Worm (Caenorhabditis elegans) whole organism, late embryonic: ENCODE measurements around the gene F31F4.1.

ENCODE experiments used
- C38D4.7 ChIP-seq: fragments of 200-800 bp; sonication (Bioruptor generic); optimal IDR thresholded peaks from 2 replicates; lab custom pipeline; 2018; ENCODE audit warnings: mild to moderate bottlenecking, missing genetic modification characterization, moderate library complexity, missing compliant biosample characterization
- K02D7.2 ChIP-seq: sonication (generic microtip); optimal IDR thresholded peaks from 2 replicates; lab custom pipeline; 2017; ENCODE audit warnings: mild to moderate bottlenecking, missing genetic modification characterization, missing compliant biosample characterization
- Y22D7AL.16 ChIP-seq: sonication (generic microtip); optimal IDR thresholded peaks from 2 replicates; lab custom pipeline; 2016; ENCODE audit warnings: missing genetic modification characterization, missing compliant biosample characterization
- ama-1 ChIP-seq: fragments of 150-350 bp; optimal IDR thresholded peaks from 2 replicates; lab custom pipeline; 2014
- ceh-14 ChIP-seq: sonication (generic microtip); optimal IDR thresholded peaks from 2 replicates; lab custom pipeline; 2016; ENCODE audit warnings: missing genotype, missing genetic modification characterization, missing compliant biosample characterization
- ceh-19 ChIP-seq: fragments of 200-800 bp; sonication (Bioruptor generic); optimal IDR thresholded peaks from 2 replicates; lab custom pipeline; 2018; ENCODE audit warnings: mild to moderate bottlenecking, missing genetic modification characterization, missing compliant biosample characterization
- ceh-2 ChIP-seq: sonication (generic microtip); optimal IDR thresholded peaks from 2 replicates; lab custom pipeline; 2016; ENCODE audit warnings: missing genotype, missing genetic modification characterization, missing compliant biosample characterization
- ceh-22 ChIP-seq: sonication (generic microtip); optimal IDR thresholded peaks from 2 replicates; lab custom pipeline; 2017; ENCODE audit warnings: missing biosample characterization, missing genetic modification characterization
- ceh-31 ChIP-seq: sonication (generic microtip); optimal IDR thresholded peaks from 2 replicates; lab custom pipeline; 2016; ENCODE audit warnings: missing genetic modification characterization, missing compliant biosample characterization
- ceh-34 ChIP-seq: sonication (generic microtip); optimal IDR thresholded peaks from 2 replicates; lab custom pipeline; 2016; ENCODE audit warnings: mild to moderate bottlenecking, missing genetic modification characterization, missing compliant biosample characterization
- ceh-45 ChIP-seq: fragments of 200-800 bp; sonication (Bioruptor generic); IDR thresholded peaks from 2 replicates; pipeline ENCODE4 v1.3.6; 2022; ENCODE audit warnings: missing genetic modification reagents, missing genetic modification characterization, missing compliant biosample characterization
- ceh-48 ChIP-seq: sonication (generic microtip); optimal IDR thresholded peaks from 2 replicates; lab custom pipeline; 2016; ENCODE audit warnings: missing genetic modification characterization, inconsistent platforms, missing compliant biosample characterization
- ceh-6 ChIP-seq: fragments of 200-800 bp; sonication (Bioruptor generic); optimal IDR thresholded peaks from 2 replicates; lab custom pipeline; 2018; ENCODE audit warnings: mild to moderate bottlenecking, missing genetic modification characterization, missing compliant biosample characterization
- ceh-9 ChIP-seq: sonication (generic microtip); optimal IDR thresholded peaks from 2 replicates; lab custom pipeline; 2016; ENCODE audit warnings: mild to moderate bottlenecking, missing genetic modification characterization, inconsistent platforms, missing compliant biosample characterization
- dve-1 ChIP-seq: sonication (generic microtip); optimal IDR thresholded peaks from 2 replicates; lab custom pipeline; 2017; ENCODE audit warnings: antibody characterized with exemption, mild to moderate bottlenecking, missing genetic modification characterization, missing compliant biosample characterization
- elt-4 ChIP-seq: sonication (generic microtip); optimal IDR thresholded peaks from 2 replicates; lab custom pipeline; 2016; ENCODE audit warnings: missing genetic modification characterization, missing compliant biosample characterization
- fax-1 ChIP-seq: sonication (generic microtip); optimal IDR thresholded peaks from 2 replicates; lab custom pipeline; 2016; ENCODE audit warnings: missing genotype, missing genetic modification characterization, missing compliant biosample characterization
- fkh-10 ChIP-seq: fragments of 150-350 bp; optimal IDR thresholded peaks from 2 replicates; lab custom pipeline; 2014; ENCODE audit warnings: missing biosample characterization, missing genetic modification reagents, missing genetic modification characterization
- hlh-30 ChIP-seq: sonication (generic microtip); optimal IDR thresholded peaks from 2 replicates; lab custom pipeline; 2017; ENCODE audit warnings: antibody characterized with exemption, missing genetic modification characterization, missing compliant biosample characterization; ENCODE audit not compliant: insufficient read depth
- hlh-6 ChIP-seq: sonication (generic microtip); optimal IDR thresholded peaks from 2 replicates; lab custom pipeline; 2016; ENCODE audit warnings: missing genotype, missing genetic modification characterization, missing compliant biosample characterization
- hlh-8 ChIP-seq: sonication (generic microtip); optimal IDR thresholded peaks from 2 replicates; lab custom pipeline; 2016; ENCODE audit warnings: missing genotype, missing genetic modification characterization, missing compliant biosample characterization
- lim-6 ChIP-seq: sonication (generic microtip); optimal IDR thresholded peaks from 2 replicates; lab custom pipeline; 2016; ENCODE audit warnings: missing genetic modification characterization, missing compliant biosample characterization
- nfya-1 ChIP-seq: sonication (generic microtip); optimal IDR thresholded peaks from 2 replicates; lab custom pipeline; 2017; ENCODE audit warnings: missing genetic modification characterization, mild to moderate bottlenecking, missing compliant biosample characterization, antibody characterized with exemption, moderate library complexity
- nhr-11 ChIP-seq: fragments of 150-350 bp; optimal IDR thresholded peaks from 2 replicates; lab custom pipeline; 2014; ENCODE audit warnings: missing biosample characterization, missing genetic modification characterization
- npax-4 ChIP-seq: sonication (generic microtip); optimal IDR thresholded peaks from 2 replicates; lab custom pipeline; 2016; ENCODE audit warnings: missing genetic modification characterization, missing compliant biosample characterization
- odd-2 ChIP-seq: sonication (generic microtip); optimal IDR thresholded peaks from 2 replicates; lab custom pipeline; 2017; ENCODE audit warnings: antibody characterized with exemption, mild to moderate bottlenecking, missing genetic modification characterization, missing compliant biosample characterization
- pag-3 ChIP-seq: sonication (generic microtip); optimal IDR thresholded peaks from 2 replicates; lab custom pipeline; 2016; ENCODE audit warnings: missing compliant biosample characterization, missing genetic modification characterization, borderline replicate concordance
- pax-1 ChIP-seq: fragments of 150-350 bp; optimal IDR thresholded peaks from 2 replicates; lab custom pipeline; 2014; ENCODE audit warnings: missing biosample characterization, missing genetic modification characterization
- pha-2 ChIP-seq: sonication (generic microtip); optimal IDR thresholded peaks from 2 replicates; lab custom pipeline; 2017; ENCODE audit warnings: mild to moderate bottlenecking, missing genetic modification characterization, missing compliant biosample characterization
- pros-1 ChIP-seq: fragments of 150-350 bp; optimal IDR thresholded peaks from 2 replicates; lab custom pipeline; 2014; ENCODE audit warnings: missing biosample characterization, missing genetic modification reagents, missing genetic modification characterization
- ref-2 ChIP-seq: sonication (generic microtip); optimal IDR thresholded peaks from 2 replicates; lab custom pipeline; 2016; ENCODE audit warnings: missing genetic modification characterization, missing compliant biosample characterization
- rnt-1 ChIP-seq: sonication (generic microtip); optimal IDR thresholded peaks from 2 replicates; lab custom pipeline; 2016; ENCODE audit warnings: missing genetic modification characterization, missing compliant biosample characterization
- sox-4 ChIP-seq: sonication (generic microtip); optimal IDR thresholded peaks from 2 replicates; lab custom pipeline; 2017; ENCODE audit warnings: mild to moderate bottlenecking, missing genetic modification characterization, inconsistent platforms, missing compliant biosample characterization
- tbx-2 ChIP-seq: sonication (generic microtip); optimal IDR thresholded peaks from 2 replicates; lab custom pipeline; 2016; ENCODE audit warnings: missing genetic modification characterization, missing compliant biosample characterization
- tbx-7 ChIP-seq: sonication (generic microtip); optimal IDR thresholded peaks from 2 replicates; lab custom pipeline; 2016; ENCODE audit warnings: missing genotype, missing genetic modification characterization, missing compliant biosample characterization
- ttx-3 ChIP-seq: sonication (generic microtip); optimal IDR thresholded peaks from 2 replicates; lab custom pipeline; 2016; ENCODE audit warnings: missing genetic modification reagents, missing genetic modification characterization, missing compliant biosample characterization
- unc-42 ChIP-seq: sonication (generic microtip); optimal IDR thresholded peaks from 2 replicates; lab custom pipeline; 2016; ENCODE audit warnings: missing genotype, missing genetic modification characterization, missing compliant biosample characterization
- unc-86 ChIP-seq: sonication (generic microtip); optimal IDR thresholded peaks from 2 replicates; lab custom pipeline; 2016; ENCODE audit warnings: missing genetic modification characterization, missing compliant biosample characterization
- ztf-16 ChIP-seq: sonication (generic microtip); optimal IDR thresholded peaks from 2 replicates; lab custom pipeline; 2017; ENCODE audit warnings: missing genetic modification characterization, missing compliant biosample characterization

F31F4.1 gene

ce11 chrV:683858-684257 lies at the start of gene F31F4.1:
Gene F31F4.1, plus strand, starts transcription at chrV:684060.
- TF ChIP-seq hlh-8 (tag; lab: Kevin White, UChicago), result no peak
- TF ChIP-seq sox-4 (tag; lab: Kevin White, UChicago), result no peak
- TF ChIP-seq ztf-16, result no peak
- no peak for TF ChIP-seq npax-4
- no peak for TF ChIP-seq ceh-9 (tag; lab: Kevin White, UChicago)
- TF ChIP-seq ceh-6, result no peak
- no peak for TF ChIP-seq ceh-22
- no peak for TF ChIP-seq pros-1 (tag; lab: Kevin White, UChicago)
- TF ChIP-seq K02D7.2 (tag; lab: Kevin White, UChicago), result no peak
- no peak for TF ChIP-seq ceh-45
- no peak for TF ChIP-seq tbx-7
- TF ChIP-seq odd-2, result no peak
- no peak for TF ChIP-seq pha-2 (tag; lab: Kevin White, UChicago)
- no peak for TF ChIP-seq fax-1 (tag; lab: Kevin White, UChicago)
- no peak for TF ChIP-seq unc-42
- no peak for TF ChIP-seq ceh-14 (tag; lab: Kevin White, UChicago)
- no peak for TF ChIP-seq pag-3 (tag; lab: Kevin White, UChicago)
- TF ChIP-seq ama-1 (lab: Kevin White, UChicago), result no peak
- TF ChIP-seq C38D4.7 (GFP tag; lab: Kevin White, UChicago), result no peak

ce11 chrV:634855-635254 lies 49.0 kb upstream of the F31F4.1 start, which contains the start of gene F48G7.10:
Gene F48G7.10, minus strand, starts transcription at chrV:634955.
- TF ChIP-seq pax-1 (tag; lab: Kevin White, UChicago) (no peak), ttx-3 (tag; lab: Kevin White, UChicago) (no peak), lim-6 (no peak)

ce11 chrV:635630-636029 lies 48.2 kb upstream of the F31F4.1 start:
- TF ChIP-seq hlh-30 (tag; lab: Kevin White, UChicago) (peak; percentile 28), K02D7.2 (tag; lab: Kevin White, UChicago) (no peak)

- TF ChIP-seq unc-86 (no peak), ceh-14 (tag; lab: Kevin White, UChicago) (no peak), ama-1 (lab: Kevin White, UChicago) (no peak), elt-4 (tag; lab: Kevin White, UChicago) (no peak), ceh-34 (tag; lab: Kevin White, UChicago) (no peak), Y22D7AL.16 (tag; lab: Kevin White, UChicago) (no peak), pax-1 (tag; lab: Kevin White, UChicago) (no peak), dve-1 (no peak), sox-4 (tag; lab: Kevin White, UChicago) (no peak), ceh-19 (no peak)
Observed at ce11 chrV:636281-636680, 47.6 kb upstream of the F31F4.1 start, which contains the start of gene pals-31. Gene pals-31, plus strand, starts transcription at chrV:636581.

ce11 chrV:638328-638727 lies 45.5 kb upstream of the F31F4.1 start, which contains the start of gene srj-37:
Gene srj-37, plus strand, starts transcription at chrV:638628.
- TF ChIP-seq tbx-2 (no peak), tbx-7 (no peak), hlh-6 (no peak), rnt-1 (no peak), unc-42 (no peak)

- no peak for TF ChIP-seq fax-1 (tag; lab: Kevin White, UChicago)
- peak; percentile 18 for TF ChIP-seq nfya-1 (tag; lab: Kevin White, UChicago)
- TF ChIP-seq sox-4 (tag; lab: Kevin White, UChicago), result no peak
- TF ChIP-seq ceh-48 (tag; lab: Kevin White, UChicago), result no peak
- TF ChIP-seq ref-2, result no peak
- TF ChIP-seq ceh-2 (tag; lab: Kevin White, UChicago), result no peak
- no peak for TF ChIP-seq ztf-16
- TF ChIP-seq ceh-31 (tag; lab: Kevin White, UChicago), result no peak
- no peak for TF ChIP-seq unc-86
- peak; percentile 29 for TF ChIP-seq hlh-30 (tag; lab: Kevin White, UChicago)
- TF ChIP-seq fkh-10 (GFP tag; lab: Kevin White, UChicago), result no peak
- TF ChIP-seq lim-6, result no peak
- no peak for TF ChIP-seq nhr-11 (tag; lab: Kevin White, UChicago)
- TF ChIP-seq ceh-14 (tag; lab: Kevin White, UChicago), result no peak
Observed at ce11 chrV:642750-643149, 41.1 kb upstream of the F31F4.1 start, which contains the start of gene nhr-190. Gene nhr-190, minus strand, starts transcription at chrV:642924.
